Fruit fly (Drosophila melanogaster): ENCODE measurements around the gene CG34134.

DNA sequence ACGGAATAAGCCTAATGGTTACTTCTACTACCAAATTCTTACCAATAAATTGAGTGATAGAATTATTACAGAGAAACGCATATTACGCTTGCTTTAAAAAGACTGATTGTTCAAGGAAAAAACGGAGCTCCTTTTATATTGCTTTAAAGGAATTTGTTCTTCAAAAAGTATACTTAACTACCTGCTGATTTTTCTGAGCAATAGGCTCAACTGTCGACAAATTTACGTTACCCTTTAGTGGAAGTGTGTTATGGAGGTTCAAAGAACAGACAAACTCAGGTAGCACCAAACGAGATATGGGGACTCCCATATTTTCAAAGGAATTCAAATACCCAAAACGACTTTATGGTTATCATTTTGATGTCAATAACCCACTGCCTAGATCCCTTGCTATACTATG, 46.6 kb downstream of the CG34134 start, which contains the start of gene CG42762:
- TF ChIP-seq CG8159 (tag; optimal IDR thresholded peaks at IDR 0.05) = no peak
- TF ChIP-seq CG10348 (GFP tag; IDR thresholded peaks at IDR 0.05) = no peak

All from whole organism, pupa.